Worm (Caenorhabditis elegans) whole organism, L2 larva: ENCODE results near the gene T10G3.2.
A peak's percentile ranks its signal among the peaks of the same experiment; 100 is the strongest.
"Not testable (repeated sequence)": the region's sequence is repeated elsewhere in the genome, so short reads cannot be mapped to it uniquely, and the experiment has no call there.

ENCODE experiments used
- C34F6.9 ChIP-seq: fragments of 150-350 bp; optimal IDR thresholded peaks from 2 replicates; lab custom pipeline; 2014; ENCODE audit warnings: missing biosample characterization, missing genetic modification characterization
- F13H6.1 ChIP-seq: sonication (generic microtip); optimal IDR thresholded peaks from 2 replicates; lab custom pipeline; 2016; ENCODE audit warnings: missing genetic modification characterization, missing compliant biosample characterization
- R02D3.7 ChIP-seq: fragments of 150-350 bp; optimal IDR thresholded peaks from 2 replicates; lab custom pipeline; 2014; ENCODE audit warnings: missing biosample characterization, missing genetic modification characterization
- ZK546.5 ChIP-seq: sonication (generic microtip); optimal IDR thresholded peaks from 2 replicates; lab custom pipeline; 2017; ENCODE audit warnings: missing biosample characterization, missing genetic modification characterization
- aly-2 ChIP-seq: fragments of 150-350 bp; optimal IDR thresholded peaks from 2 replicates; lab custom pipeline; 2014; ENCODE audit warnings: missing biosample characterization, missing genetic modification characterization
- ama-1 ChIP-seq: fragments of 150-350 bp; optimal IDR thresholded peaks from 2 replicates; lab custom pipeline; 2018; ENCODE audit warnings: inconsistent platforms
- ceh-82 ChIP-seq: fragments of 150-350 bp; optimal IDR thresholded peaks from 2 replicates; lab custom pipeline; 2014; ENCODE audit warnings: missing biosample characterization, missing genetic modification characterization
- crh-2 ChIP-seq: sonication (generic microtip); optimal IDR thresholded peaks from 2 replicates; lab custom pipeline; 2017; ENCODE audit warnings: missing biosample characterization, missing genetic modification characterization
- elt-1 ChIP-seq: fragments of 150-350 bp; optimal IDR thresholded peaks from 2 replicates; lab custom pipeline; 2014; ENCODE audit warnings: missing biosample characterization, missing genetic modification characterization
- elt-3 ChIP-seq: sonication (generic microtip); optimal IDR thresholded peaks from 2 replicates; lab custom pipeline; 2017; ENCODE audit warnings: missing biosample characterization, missing genetic modification characterization
- fos-1 ChIP-seq: fragments of 150-350 bp; optimal IDR thresholded peaks from 2 replicates; lab custom pipeline; 2014; ENCODE audit warnings: missing biosample characterization, missing genetic modification characterization
- gmeb-1 ChIP-seq: fragments of 150-350 bp; optimal IDR thresholded peaks from 2 replicates; lab custom pipeline; 2014; ENCODE audit warnings: missing biosample characterization, missing genetic modification characterization
- lin-13 ChIP-seq: fragments of 150-350 bp; optimal IDR thresholded peaks from 2 replicates; lab custom pipeline; 2014; ENCODE audit warnings: missing biosample characterization, missing genetic modification reagents, missing genetic modification characterization
- lin-39 ChIP-seq: fragments of 150-350 bp; optimal IDR thresholded peaks from 2 replicates; lab custom pipeline; 2014; ENCODE audit warnings: missing biosample characterization, missing genetic modification reagents, missing genetic modification characterization
- lsy-2 ChIP-seq, 2 experiments: fragments of 150-350 bp in 1 of 2; sonication (generic microtip) in 1 of 2; optimal IDR thresholded peaks; 2 replicates each; lab custom pipeline; 2014 to 2017; ENCODE audit warnings: missing biosample characterization in 2 of 2, missing genetic modification characterization in 2 of 2
- mab-5 ChIP-seq: fragments of 150-350 bp; optimal IDR thresholded peaks from 2 replicates; lab custom pipeline; 2014; ENCODE audit warnings: missing biosample characterization, missing genetic modification characterization
- mbf-1 ChIP-seq: sonication (generic microtip); optimal IDR thresholded peaks from 2 replicates; lab custom pipeline; 2017; ENCODE audit warnings: missing biosample characterization, missing genetic modification characterization
- mdl-1 ChIP-seq, 2 experiments: fragments of 150-350 bp in 1 of 2; sonication (generic microtip) in 1 of 2; optimal IDR thresholded peaks; 2 replicates each; lab custom pipeline; 2017; ENCODE audit warnings: missing biosample characterization in 2 of 2, missing genetic modification characterization in 2 of 2
- nhr-11 ChIP-seq: fragments of 150-350 bp; optimal IDR thresholded peaks from 2 replicates; lab custom pipeline; 2014; ENCODE audit warnings: missing biosample characterization, missing genetic modification characterization
- nhr-12 ChIP-seq: fragments of 150-350 bp; optimal IDR thresholded peaks from 2 replicates; lab custom pipeline; 2014; ENCODE audit warnings: missing biosample characterization, missing genetic modification characterization
- nhr-129 ChIP-seq: fragments of 150-350 bp; optimal IDR thresholded peaks from 2 replicates; lab custom pipeline; 2014; ENCODE audit warnings: missing biosample characterization, missing genetic modification characterization
- nhr-23 ChIP-seq: fragments of 150-350 bp; optimal IDR thresholded peaks from 2 replicates; lab custom pipeline; 2014; ENCODE audit warnings: missing biosample characterization, missing genetic modification reagents, missing genetic modification characterization
- nhr-25 ChIP-seq: fragments of 150-350 bp; sonication (generic microtip); optimal IDR thresholded peaks from 3 replicates; lab custom pipeline; 2014; ENCODE audit warnings: missing biosample characterization, missing genetic modification characterization
- nhr-6 ChIP-seq: fragments of 150-350 bp; optimal IDR thresholded peaks from 2 replicates; lab custom pipeline; 2014; ENCODE audit warnings: missing biosample characterization, missing genetic modification characterization
- sem-4 ChIP-seq: fragments of 150-350 bp; optimal IDR thresholded peaks from 2 replicates; lab custom pipeline; 2014; ENCODE audit warnings: missing biosample characterization, missing genetic modification reagents, missing genetic modification characterization
- skn-1 ChIP-seq: sonication (generic microtip); optimal IDR thresholded peaks from 2 replicates; lab custom pipeline; 2017; ENCODE audit warnings: missing biosample characterization, missing genetic modification characterization
- unc-39 ChIP-seq: fragments of 150-350 bp; optimal IDR thresholded peaks from 2 replicates; lab custom pipeline; 2014; ENCODE audit warnings: missing biosample characterization, missing genetic modification characterization
- unc-62 ChIP-seq: fragments of 150-350 bp; optimal IDR thresholded peaks from 2 replicates; lab custom pipeline; 2014; ENCODE audit warnings: missing biosample characterization, missing genetic modification reagents, missing genetic modification characterization
- ztf-4 ChIP-seq: fragments of 150-350 bp; optimal IDR thresholded peaks from 2 replicates; lab custom pipeline; 2014; ENCODE audit warnings: missing biosample characterization, missing genetic modification characterization

The T10G3.2 gene

DNA sequence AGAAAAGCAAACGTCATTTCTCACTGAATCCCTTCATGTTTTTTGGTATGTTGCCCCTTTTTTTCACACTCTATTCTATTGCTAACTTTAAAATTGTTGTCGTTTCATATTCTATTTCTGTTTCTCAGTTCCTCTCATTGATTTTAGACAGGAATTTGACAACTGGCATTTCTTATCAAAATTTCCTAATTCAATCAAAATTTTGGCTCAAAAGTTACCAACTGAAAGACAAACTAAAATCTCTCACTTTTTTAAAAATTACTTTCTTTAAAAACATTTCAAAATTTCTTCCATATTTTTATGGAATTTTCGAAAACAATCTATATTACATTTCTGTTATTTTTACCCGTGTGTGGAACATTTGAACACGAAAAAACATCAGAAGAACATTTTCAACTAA lies 36.1 kb downstream of the T10G3.2 start, which contains the start of gene Y2H9A.6:
Y2H9A.6 (plus strand) TSS at position 301 of the 400 bp plus-strand sequence.
- not testable (repeated sequence) for TF ChIP-seq nhr-6 (tag; lab: Kevin White, UChicago); ceh-82 (tag; lab: Kevin White, UChicago); aly-2

ce11 chrV:13442819-13443218 lies 36.8 kb downstream of the T10G3.2 start:
- TF ChIP-seq mab-5 (tag; lab: Kevin White, UChicago) = no peak

DNA sequence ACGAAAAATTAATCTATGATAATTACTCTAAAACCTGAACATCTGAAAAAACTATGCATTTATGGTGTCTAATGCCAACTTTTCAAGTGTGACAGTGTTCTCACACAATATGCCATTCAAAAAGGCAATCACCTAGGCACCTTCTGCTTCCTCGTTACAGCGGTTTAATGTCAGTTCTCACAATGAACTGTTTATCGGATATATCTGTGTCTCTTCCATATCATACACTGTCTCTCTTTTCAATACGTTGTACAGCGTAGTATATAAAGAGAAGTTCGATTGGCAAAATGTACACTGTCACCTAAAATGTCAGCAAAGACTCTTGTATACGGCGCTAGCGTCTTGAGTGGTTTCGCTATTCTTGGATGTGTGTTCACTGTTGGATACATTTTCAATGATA lies 38.0 kb downstream of the T10G3.2 start, which contains the start of gene col-162:
col-162 (plus strand) TSS at position 301 of the 400 bp plus-strand sequence.
- TF ChIP-seq mbf-1 (tag; lab: Kevin White, UChicago) (no peak), ZK546.5 (no peak), nhr-23 (tag; lab: Kevin White, UChicago) (no peak)

DNA sequence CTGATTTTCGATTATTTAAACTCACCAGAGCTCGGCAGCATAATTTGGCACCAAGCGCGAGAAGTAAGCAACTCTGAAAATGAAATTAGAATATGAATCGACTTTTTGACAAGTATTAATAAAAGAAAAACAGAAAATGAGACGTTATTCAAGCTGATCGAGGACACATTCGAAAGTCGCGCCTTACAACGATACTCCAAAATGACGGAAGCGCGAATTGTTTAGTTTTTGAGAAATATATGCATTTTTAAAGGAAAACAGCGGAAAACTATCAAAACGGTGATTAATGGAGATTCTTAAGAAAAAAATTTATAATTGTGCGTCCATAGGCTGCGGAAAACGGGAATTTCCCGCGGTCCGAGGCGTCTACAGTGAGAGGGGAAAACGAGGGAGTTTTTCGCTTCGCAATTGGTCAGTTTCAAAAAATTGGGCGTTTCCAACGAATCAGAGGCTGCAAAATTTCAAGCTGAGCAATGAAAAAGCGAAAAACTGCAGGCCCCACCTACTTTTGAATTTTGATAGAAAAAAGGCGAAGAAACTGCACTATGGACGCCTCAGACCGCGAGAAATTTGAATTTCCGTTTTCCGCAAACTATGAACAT lies 42.1 kb downstream of the T10G3.2 start, which contains the start of gene mes-4:
mes-4 (minus strand) TSS at position 73 of the 602 bp plus-strand sequence.
- no peak for TF ChIP-seq sem-4 (tag; lab: Kevin White, UChicago)
- TF ChIP-seq ama-1 = no peak
- TF ChIP-seq ceh-82 (tag; lab: Kevin White, UChicago) = no peak
- no peak for TF ChIP-seq elt-1 (tag; lab: Kevin White, UChicago)
- peak; percentile 49 for TF ChIP-seq gmeb-1 (tag; lab: Kevin White, UChicago)
- TF ChIP-seq C34F6.9 (tag; lab: Kevin White, UChicago) = no peak

ce11 chrV:13432364-13432763 lies 47.3 kb downstream of the T10G3.2 start, which contains the start of gene srd-17:
srd-17 (minus strand) TSS chrV:13432714.
- no peak for TF ChIP-seq C34F6.9 (tag; lab: Kevin White, UChicago)
- TF ChIP-seq lin-13 (GFP tag; lab: Kevin White, UChicago) = no peak
- no peak for TF ChIP-seq lin-39 (tag; lab: Kevin White, UChicago)
- no peak for TF ChIP-seq mab-5 (tag; lab: Kevin White, UChicago)
- no peak for TF ChIP-seq nhr-12
- no peak for TF ChIP-seq ztf-4 (tag; lab: Kevin White, UChicago)
- no peak for TF ChIP-seq nhr-25 (tag; lab: Kevin White, UChicago)
- TF ChIP-seq aly-2 = no peak
- TF ChIP-seq gmeb-1 (tag; lab: Kevin White, UChicago) = no peak
- no peak for TF ChIP-seq nhr-129 (tag; lab: Kevin White, UChicago)
- TF ChIP-seq unc-62 (GFP tag; lab: Kevin White, UChicago) = no peak
- TF ChIP-seq mbf-1 (tag; lab: Kevin White, UChicago) = no peak
- no peak for TF ChIP-seq crh-2 (tag; lab: Kevin White, UChicago)
- no peak for TF ChIP-seq fos-1 (tag; lab: Kevin White, UChicago)
- TF ChIP-seq skn-1 = no peak
- TF ChIP-seq F13H6.1 = no peak
- no peak for TF ChIP-seq R02D3.7 (tag; lab: Kevin White, UChicago)
- TF ChIP-seq elt-3 (tag; lab: Kevin White, UChicago) = no peak

DNA sequence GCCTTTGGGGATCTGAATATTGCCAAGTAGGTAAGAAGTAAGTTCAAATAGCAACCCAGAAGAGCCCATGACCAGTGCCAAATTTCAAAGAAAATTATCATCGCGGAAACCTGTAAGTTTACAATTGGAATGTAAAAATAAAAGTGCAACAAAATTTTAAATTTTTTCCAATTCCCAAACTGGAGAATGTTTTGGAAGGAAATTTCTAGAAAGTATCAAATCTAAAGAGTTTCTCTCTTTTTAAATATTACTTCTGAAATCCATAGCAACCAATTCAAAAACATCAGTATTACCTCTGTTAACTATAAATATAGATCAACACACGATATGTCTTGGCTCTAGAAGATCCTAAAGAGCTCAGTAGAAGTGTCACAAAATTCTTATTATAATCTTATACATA lies 51.0 kb downstream of the T10G3.2 start, which contains the start of gene srd-19:
srd-19 (minus strand) TSS at position 101 of the 400 bp plus-strand sequence.
- TF ChIP-seq mdl-1 (tag; optimal IDR thresholded peaks at IDR 0.05; lab: Kevin White, UChicago) (no peak), lsy-2 (tag; optimal IDR thresholded peaks at IDR 0.05; lab: Kevin White, UChicago) (no peak), ama-1 (no peak), mbf-1 (tag; lab: Kevin White, UChicago) (no peak), nhr-12 (no peak), elt-3 (tag; lab: Kevin White, UChicago) (no peak), gmeb-1 (tag; lab: Kevin White, UChicago) (no peak), skn-1 (no peak), R02D3.7 (tag; lab: Kevin White, UChicago) (no peak), unc-62 (GFP tag; lab: Kevin White, UChicago) (no peak), unc-39 (tag; lab: Kevin White, UChicago) (no peak), ceh-82 (tag; lab: Kevin White, UChicago) (no peak), lin-13 (GFP tag; lab: Kevin White, UChicago) (no peak), nhr-23 (tag; lab: Kevin White, UChicago) (no peak), nhr-11 (tag; lab: Kevin White, UChicago) (no peak)
